Worm (Caenorhabditis elegans) whole organism, L1 larva: Measurements from ENCODE around the gene R01H2.2.

ENCODE experiments used
- aha-1 ChIP-seq: fragments of 150-350 bp; optimal IDR thresholded peaks from 2 replicates; lab custom pipeline; 2014; ENCODE audit warnings: missing biosample characterization, missing genetic modification characterization
- aly-2 ChIP-seq: fragments of 150-350 bp; optimal IDR thresholded peaks from 2 replicates; lab custom pipeline; 2014; ENCODE audit warnings: missing biosample characterization, missing genetic modification characterization
- ceh-88 ChIP-seq: fragments of 200-800 bp; sonication (Bioruptor generic); IDR thresholded peaks from 2 replicates; pipeline ENCODE4 v1.3.6; 2022; ENCODE audit warnings: missing genetic modification characterization, missing compliant biosample characterization
- ceh-90 ChIP-seq: sonication (generic microtip); optimal IDR thresholded peaks from 2 replicates; lab custom pipeline; 2016; ENCODE audit warnings: missing genetic modification characterization, missing compliant biosample characterization
- ces-1 ChIP-seq: fragments of 150-350 bp; optimal IDR thresholded peaks from 2 replicates; lab custom pipeline; 2014; ENCODE audit warnings: missing biosample characterization, missing genetic modification reagents, missing genetic modification characterization
- dpl-1 ChIP-seq, 3 experiments: fragments of 150-350 bp in 2 of 3; sonication (generic microtip) in 1 of 3; optimal IDR thresholded peaks; 2 replicates each; lab custom pipeline; 2014 to 2017; ENCODE audit warnings: missing biosample characterization in 3 of 3, missing genetic modification characterization in 3 of 3, missing genetic modification reagents in 3 of 3
- efl-1 ChIP-seq, 4 experiments: fragments of 150-350 bp; optimal IDR thresholded peaks in 3 of 4; peaks in 1 of 4; 1 replicate in 1 of 4; 2 replicates in 3 of 4; lab custom pipeline; 2014; ENCODE audit warnings: missing biosample characterization in 2 of 4, missing genetic modification characterization in 2 of 4, missing genetic modification reagents in 2 of 4
- efl-3 ChIP-seq: fragments of 200-800 bp; sonication (Bioruptor generic); optimal IDR thresholded peaks from 2 replicates; lab custom pipeline; 2018; ENCODE audit warnings: mild to moderate bottlenecking, missing genetic modification characterization, missing compliant biosample characterization
- egl-13 ChIP-seq: sonication (generic microtip); optimal IDR thresholded peaks from 2 replicates; lab custom pipeline; 2016; ENCODE audit warnings: missing genotype, missing genetic modification reagents, missing genetic modification characterization, missing compliant biosample characterization
- elt-2 ChIP-seq: sonication (generic microtip); optimal IDR thresholded peaks from 2 replicates; lab custom pipeline; 2016; ENCODE audit warnings: missing genetic modification characterization, mild to moderate bottlenecking, inconsistent platforms, missing compliant biosample characterization, missing genetic modification reagents
- ets-5 ChIP-seq: fragments of 200-800 bp; sonication (Bioruptor generic); IDR thresholded peaks from 2 replicates; pipeline ENCODE4 v1.3.6; 2022; ENCODE audit warnings: missing genetic modification characterization, missing compliant biosample characterization
- fos-1 ChIP-seq: fragments of 150-350 bp; optimal IDR thresholded peaks from 2 replicates; lab custom pipeline; 2014; ENCODE audit warnings: missing biosample characterization, missing genetic modification characterization
- hlh-17 ChIP-seq: fragments of 200-800 bp; sonication (Bioruptor generic); optimal IDR thresholded peaks from 2 replicates; lab custom pipeline; 2018; ENCODE audit warnings: missing genetic modification characterization, mild to moderate bottlenecking, missing compliant biosample characterization, moderate library complexity, borderline replicate concordance
- lin-35 ChIP-seq, 2 experiments: fragments of 150-350 bp; optimal IDR thresholded peaks; 2 replicates each; lab custom pipeline; 2014; ENCODE audit warnings: missing biosample characterization in 2 of 2, missing genetic modification characterization in 2 of 2, missing genetic modification reagents in 2 of 2
- lin-39 ChIP-seq: fragments of 150-350 bp; optimal IDR thresholded peaks from 2 replicates; lab custom pipeline; 2014; ENCODE audit warnings: missing biosample characterization, missing genetic modification reagents, missing genetic modification characterization
- mef-2 ChIP-seq: fragments of 150-350 bp; optimal IDR thresholded peaks from 2 replicates; lab custom pipeline; 2014; ENCODE audit warnings: missing biosample characterization, missing genetic modification characterization
- mep-1 ChIP-seq: fragments of 150-350 bp; optimal IDR thresholded peaks from 2 replicates; lab custom pipeline; 2014; ENCODE audit warnings: missing biosample characterization, missing genetic modification characterization
- nhr-11 ChIP-seq: fragments of 150-350 bp; optimal IDR thresholded peaks from 2 replicates; lab custom pipeline; 2014; ENCODE audit warnings: missing biosample characterization, missing genetic modification characterization
- nhr-19 ChIP-seq: fragments of 200-800 bp; sonication (Bioruptor generic); conservative IDR thresholded peaks from 2 replicates; pipeline ENCODE4 v1.3.6; 2022; ENCODE audit warnings: missing genetic modification characterization, missing compliant biosample characterization
- nhr-76 ChIP-seq: sonication (generic microtip); optimal IDR thresholded peaks from 2 replicates; lab custom pipeline; 2017; ENCODE audit warnings: missing biosample characterization, missing genetic modification characterization
- pax-3 ChIP-seq: fragments of 200-800 bp; sonication (Bioruptor generic); optimal IDR thresholded peaks from 2 replicates; lab custom pipeline; 2018; ENCODE audit warnings: mild to moderate bottlenecking, missing genetic modification characterization, moderate library complexity, missing compliant biosample characterization
- pqm-1 ChIP-seq: sonication (generic microtip); optimal IDR thresholded peaks from 3 replicates; lab custom pipeline; 2017; ENCODE audit warnings: missing biosample characterization, missing genetic modification characterization
- snpc-4 ChIP-seq: fragments of 150-350 bp; optimal IDR thresholded peaks from 2 replicates; lab custom pipeline; 2014; ENCODE audit warnings: missing biosample characterization, missing genetic modification characterization
- snu-23 ChIP-seq: sonication (generic microtip); optimal IDR thresholded peaks from 2 replicates; lab custom pipeline; 2016; ENCODE audit warnings: missing genetic modification characterization, missing compliant biosample characterization
- sptf-1 ChIP-seq: fragments of 150-350 bp; optimal IDR thresholded peaks from 2 replicates; lab custom pipeline; 2014; ENCODE audit warnings: missing biosample characterization, missing genetic modification characterization
- sup-37 ChIP-seq: fragments of 200-800 bp; sonication (Bioruptor generic); optimal IDR thresholded peaks from 2 replicates; lab custom pipeline; 2018; ENCODE audit warnings: mild to moderate bottlenecking, missing genetic modification characterization, missing compliant biosample characterization
- tbx-2 ChIP-seq: sonication (generic microtip); optimal IDR thresholded peaks from 2 replicates; lab custom pipeline; 2016; ENCODE audit warnings: missing genetic modification characterization, missing compliant biosample characterization
- unc-62 ChIP-seq: fragments of 150-350 bp; optimal IDR thresholded peaks from 2 replicates; lab custom pipeline; 2014; ENCODE audit warnings: missing biosample characterization, missing genetic modification reagents, missing genetic modification characterization
- unc-86 ChIP-seq: sonication (generic microtip); optimal IDR thresholded peaks from 2 replicates; lab custom pipeline; 2016; ENCODE audit warnings: missing genetic modification characterization, missing compliant biosample characterization
- unc-98 ChIP-seq: fragments of 200-800 bp; sonication (Bioruptor generic); IDR thresholded peaks from 2 replicates; pipeline ENCODE4 v1.3.6; 2022; ENCODE audit warnings: missing genetic modification characterization, missing compliant biosample characterization
- vab-15 ChIP-seq: sonication (generic microtip); optimal IDR thresholded peaks from 2 replicates; lab custom pipeline; 2017; ENCODE audit warnings: missing genotype, mild to moderate bottlenecking, missing genetic modification characterization, missing compliant biosample characterization
- zag-1 ChIP-seq: fragments of 150-350 bp; optimal IDR thresholded peaks from 2 replicates; lab custom pipeline; 2014; ENCODE audit warnings: missing biosample characterization, missing genetic modification characterization
- ztf-4 ChIP-seq: fragments of 150-350 bp; optimal IDR thresholded peaks from 2 replicates; lab custom pipeline; 2014; ENCODE audit warnings: missing biosample characterization, missing genetic modification characterization

Gene R01H2.2

DNA sequence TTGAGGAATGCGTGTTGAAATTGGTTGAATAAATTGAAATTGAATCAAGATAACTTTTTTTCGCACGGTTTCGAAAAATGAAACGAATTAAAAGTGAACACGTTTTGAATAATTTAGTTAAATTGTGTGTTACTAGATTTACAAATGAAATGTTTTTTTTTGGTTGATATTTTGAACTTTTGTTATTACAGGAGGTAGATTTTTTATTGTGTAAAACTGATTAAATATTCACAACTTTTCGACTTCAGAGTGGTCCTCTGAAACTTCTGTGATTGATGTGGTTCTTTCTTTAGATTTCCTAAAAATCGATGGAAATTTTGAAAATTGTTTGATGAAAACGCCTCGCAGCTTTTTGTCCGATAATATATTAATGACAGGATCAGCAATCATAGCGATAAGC, 20.0 kb downstream of the R01H2.2 start, which contains the start of gene ZK418.13:
TSS of gene ZK418.13 (minus strand) at position 101 of the 400 bp plus-strand sequence.
- TF ChIP-seq hlh-17 (GFP tag; lab: Kevin White, UChicago) (no peak), ceh-90 (tag; lab: Kevin White, UChicago) (no peak), nhr-76 (tag; lab: Kevin White, UChicago) (no peak), snpc-4 (tag; lab: Kevin White, UChicago) (no peak), ztf-4 (tag; lab: Kevin White, UChicago) (no peak), egl-13 (tag; lab: Kevin White, UChicago) (no peak), lin-35 (GFP tag; optimal IDR thresholded peaks at IDR 0.05; lab: Kevin White, UChicago) (no peak), mep-1 (tag; lab: Kevin White, UChicago) (no peak), efl-3 (no peak), sptf-1 (tag; lab: Kevin White, UChicago) (no peak), ceh-88 (GFP tag; lab: Robert Waterston, UW) (no peak), unc-62 (GFP tag; lab: Kevin White, UChicago) (no peak), nhr-11 (tag; lab: Kevin White, UChicago) (no peak), nhr-19 (GFP tag; lab: Robert Waterston, UW) (no peak), tbx-2 (tag; lab: Kevin White, UChicago) (no peak)

- no peak for TF ChIP-seq fos-1 (tag; lab: Kevin White, UChicago)
- no peak for TF ChIP-seq snpc-4 (tag; lab: Kevin White, UChicago)
- no peak for TF ChIP-seq aly-2 (tag; lab: Kevin White, UChicago)
- no peak for TF ChIP-seq sup-37 (GFP tag; lab: Kevin White, UChicago)
Observed at ce11 chrIII:7078737-7079136, 22.4 kb downstream of the R01H2.2 start, which contains the start of gene ZK418.6. TSS of gene ZK418.6 (minus strand) at chrIII:7078837.

DNA sequence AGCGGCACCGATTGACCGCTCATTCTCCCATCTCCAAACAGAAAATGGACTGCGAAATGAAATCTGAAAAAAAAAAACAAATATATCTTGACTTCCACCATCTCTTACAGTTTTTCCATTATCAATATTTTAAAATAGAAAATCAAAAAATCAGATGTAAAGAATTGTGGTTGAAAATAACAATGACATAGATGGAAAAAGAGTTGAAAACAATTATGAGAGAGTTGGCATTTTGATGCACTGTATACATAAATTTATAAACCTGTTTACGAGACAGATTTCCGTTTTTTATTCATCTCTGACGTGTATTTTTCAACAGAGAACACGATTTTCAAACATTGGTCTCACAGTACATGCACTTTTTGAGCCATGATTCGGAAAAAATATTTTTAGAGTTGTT, 24.3 kb downstream of the R01H2.2 start, which contains the start of gene ZK418.7:
TSS of gene ZK418.7 (minus strand) at position 101 of the 400 bp plus-strand sequence.
- TF ChIP-seq vab-15, result no peak
- no peak for TF ChIP-seq nhr-11 (tag; lab: Kevin White, UChicago)
- no peak for TF ChIP-seq pax-3 (tag; lab: Kevin White, UChicago)
- no peak for TF ChIP-seq aha-1 (tag; lab: Kevin White, UChicago)
- TF ChIP-seq snu-23 (GFP tag; lab: Kevin White, UChicago), result no peak
- no peak for TF ChIP-seq efl-1 (optimal IDR thresholded peaks at IDR 0.05; lab: Kevin White, UChicago)
- TF ChIP-seq efl-1 (GFP tag; optimal IDR thresholded peaks at IDR 0.05 in 1 of 2; lab: Kevin White, UChicago), result no peak
- TF ChIP-seq unc-98, result no peak
- no peak for TF ChIP-seq unc-86 (tag; lab: Kevin White, UChicago)
- no peak for TF ChIP-seq tbx-2 (tag; lab: Kevin White, UChicago)
- TF ChIP-seq pqm-1, result no peak
- no peak for TF ChIP-seq ztf-4 (tag; lab: Kevin White, UChicago)
- no peak for TF ChIP-seq ces-1 (GFP tag; lab: Kevin White, UChicago)
- no peak for TF ChIP-seq zag-1 (tag; lab: Kevin White, UChicago)
- no peak for TF ChIP-seq efl-3
- TF ChIP-seq lin-39 (tag; lab: Kevin White, UChicago), result no peak
- TF ChIP-seq snpc-4 (tag; lab: Kevin White, UChicago), result no peak

- TF ChIP-seq lin-35 (GFP tag; optimal IDR thresholded peaks at IDR 0.05; lab: Kevin White, UChicago) (peak in 1 of 2 experiments; percentile 8), elt-2 (tag; lab: Kevin White, UChicago) (peak; percentile 41), mef-2 (tag; lab: Kevin White, UChicago) (no peak)
- TF ChIP-seq, all 84 proteins: peak for 2
Observed at ce11 chrIII:7081488-7081887, 25.1 kb downstream of the R01H2.2 start.

DNA sequence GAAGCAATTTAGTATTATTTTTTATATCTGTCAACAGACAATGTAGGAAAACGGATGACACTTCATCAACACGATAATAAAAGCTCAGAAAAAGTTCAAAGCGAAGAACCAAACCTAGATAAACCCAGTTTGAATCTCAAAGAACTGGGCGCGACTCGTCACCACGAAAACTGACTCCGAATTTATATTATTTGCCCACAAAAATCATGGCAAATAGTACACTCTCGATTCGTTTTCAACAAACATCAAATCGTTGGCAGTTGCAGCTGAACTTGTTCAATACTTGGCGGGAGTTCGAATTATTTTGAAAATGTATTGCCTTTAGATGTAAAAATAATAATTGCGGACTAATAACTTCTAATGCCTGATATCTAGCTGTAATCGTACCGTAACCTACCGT, 26.8 kb downstream of the R01H2.2 start:
- no peak for TF ChIP-seq ets-5 (GFP tag; lab: Robert Waterston, UW)
- peak in 1 of 3 experiments; percentile 19 for TF ChIP-seq dpl-1 (GFP tag; optimal IDR thresholded peaks at IDR 0.05; lab: Kevin White, UChicago)
- TF ChIP-seq efl-1 (optimal IDR thresholded peaks at IDR 0.05; lab: Kevin White, UChicago), result peak in 1 of 2 experiments; percentile 42
- peak; percentile 9 to 93 for TF ChIP-seq efl-1 (GFP tag; optimal IDR thresholded peaks at IDR 0.05 in 1 of 2; lab: Kevin White, UChicago)
